Fruit fly (Drosophila melanogaster): Measurements from ENCODE around the gene CG5909.

- TF ChIP-seq insv (optimal IDR thresholded peaks at IDR 0.05) (no peak), psq (optimal IDR thresholded peaks at IDR 0.05) (no peak), h (optimal IDR thresholded peaks at IDR 0.05) (no peak), Myc (optimal IDR thresholded peaks at IDR 0.05) (no peak)
These were observed 11.9 kb upstream of the CG5909 start for dm6 chr3R:27148812-27149769.

Data from Kc167 (cell line).